Worm (Caenorhabditis elegans) whole organism, L3 larva: Measurements from ENCODE around the gene zig-12.

ENCODE experiments used
- ceh-82 ChIP-seq: fragments of 150-350 bp; optimal IDR thresholded peaks from 2 replicates; lab custom pipeline; 2014; ENCODE audit warnings: missing biosample characterization, missing genetic modification characterization
- fkh-2 ChIP-seq: fragments of 150-350 bp; optimal IDR thresholded peaks from 2 replicates; lab custom pipeline; 2014; ENCODE audit warnings: missing biosample characterization, missing genetic modification reagents, missing genetic modification characterization

DNA sequence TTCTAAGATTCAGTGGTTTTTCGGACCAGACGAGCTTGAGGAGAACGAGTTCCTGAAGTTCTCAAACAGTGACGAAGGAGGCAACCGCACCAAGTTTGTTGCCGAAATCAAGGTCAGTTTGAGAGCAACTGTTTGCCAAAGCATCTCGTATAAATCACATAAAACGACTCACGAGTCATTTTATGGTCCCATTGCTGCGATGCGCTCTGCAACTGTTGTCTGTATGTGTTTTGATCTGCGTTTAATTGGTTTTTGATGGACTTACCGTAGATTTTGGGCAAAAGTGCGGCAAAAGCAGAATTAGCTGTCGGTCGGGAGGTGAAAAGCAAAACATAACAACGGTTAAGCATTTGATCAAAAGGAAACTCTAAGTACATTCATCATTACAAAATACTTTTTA, 337 bp downstream of the zig-12 start:
- TF ChIP-seq fkh-2 (tag; lab: Kevin White, UChicago) (no peak), ceh-82 (tag; lab: Kevin White, UChicago) (no peak)
